Worm (Caenorhabditis elegans): ENCODE results near the gene trip-4.
A peak's percentile ranks its signal among the peaks of the same experiment; 100 is the strongest.

Gene trip-4

DNA sequence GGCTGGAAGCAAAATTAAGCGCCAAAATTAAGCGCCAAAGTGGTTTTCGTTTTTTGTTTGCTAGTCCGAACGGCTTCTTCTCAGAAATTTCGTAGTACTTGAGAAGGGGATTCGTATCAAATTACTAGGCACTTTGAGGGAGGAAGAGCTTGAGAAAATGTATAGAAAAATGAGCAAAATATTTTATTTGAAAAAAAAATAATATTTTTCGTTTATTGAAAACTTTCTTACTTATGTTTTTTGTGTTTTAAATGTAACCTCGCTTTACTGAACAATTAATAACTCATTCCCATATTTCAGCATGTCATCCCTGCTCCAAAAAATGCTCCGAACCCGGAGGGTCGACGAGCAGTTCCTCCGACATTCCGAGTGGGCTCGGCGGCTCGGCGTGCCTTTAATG lies 20.3 kb upstream of the trip-4 start, which contains the start of gene Y53F4B.12:
Y53F4B.12 (plus strand) TSS at position 301 of the 400 bp plus-strand sequence.
- TF ChIP-seq ceh-58 (GFP tag; IDR thresholded peaks at IDR 0.05), result no peak
- no peak for TF ChIP-seq F49E8.2 (tag; optimal IDR thresholded peaks at IDR 0.05; ENCODE audit: insufficient read depth)
- no peak for TF ChIP-seq nhr-179 (tag; optimal IDR thresholded peaks at IDR 0.05)
- TF ChIP-seq ztf-26 (tag; optimal IDR thresholded peaks at IDR 0.05), result no peak
- no peak for TF ChIP-seq egl-44 (GFP tag; IDR thresholded peaks at IDR 0.05)
- no peak for TF ChIP-seq unc-130 (GFP tag; optimal IDR thresholded peaks at IDR 0.05)
- no peak for TF ChIP-seq Y67H2A.10 (GFP tag; conservative IDR thresholded peaks at IDR 0.05)
- TF ChIP-seq nfya-2 (GFP tag; IDR thresholded peaks at IDR 0.05), result no peak
- no peak for TF ChIP-seq repo-1 (tag; optimal IDR thresholded peaks at IDR 0.05)
- TF ChIP-seq somi-1 (GFP tag; optimal IDR thresholded peaks at IDR 0.05), result no peak
- no peak for TF ChIP-seq Y56A3A.18 (GFP tag; IDR thresholded peaks at IDR 0.05)
- no peak for TF ChIP-seq F55B11.4 (tag; optimal IDR thresholded peaks at IDR 0.05; ENCODE audit: borderline replicate concordance, insufficient read depth)
- TF ChIP-seq aptf-3 (GFP tag; IDR thresholded peaks at IDR 0.05), result no peak
- TF ChIP-seq attf-6 (GFP tag; IDR thresholded peaks at IDR 0.05), result no peak
- no peak for TF ChIP-seq let-526 (GFP tag; IDR thresholded peaks at IDR 0.05)
- TF ChIP-seq lsy-27 (tag; optimal IDR thresholded peaks at IDR 0.05; ENCODE audit: borderline replicate concordance, insufficient read depth), result no peak
- TF ChIP-seq ceh-100 (GFP tag; IDR thresholded peaks at IDR 0.05), result no peak

DNA sequence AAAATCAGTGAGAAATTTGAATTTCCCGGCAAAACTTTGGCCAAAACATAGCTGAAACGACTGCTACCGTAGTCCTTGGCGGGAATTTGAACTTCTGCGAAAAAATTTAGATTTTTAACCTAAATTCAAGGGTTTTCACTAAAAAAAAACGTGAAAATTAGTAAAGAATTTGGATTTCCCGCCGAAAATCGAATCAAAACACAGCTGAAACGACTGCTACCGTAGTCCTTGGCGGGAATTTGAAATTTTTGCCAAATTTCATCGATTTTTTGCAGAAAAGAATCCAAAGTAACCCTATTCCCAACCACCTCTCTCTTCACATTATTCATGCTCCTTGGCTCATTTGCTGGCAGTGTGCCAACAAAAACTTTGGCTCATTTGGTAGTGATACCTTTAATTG lies 14.1 kb upstream of the trip-4 start:
- TF ChIP-seq ceh-91 (GFP tag; IDR thresholded peaks at IDR 0.05), result peak; percentile 45; the same call in 1 of the 2 replicates
- peak; percentile 50 for TF ChIP-seq lsl-1 (GFP tag; optimal IDR thresholded peaks at IDR 0.05)
- no peak for TF ChIP-seq B0261.1 (tag; optimal IDR thresholded peaks at IDR 0.05)
- TF ChIP-seq F57A8.1 (GFP tag; optimal IDR thresholded peaks at IDR 0.05), result no peak
- TF ChIP-seq attf-5 (GFP tag; optimal IDR thresholded peaks at IDR 0.05), result no peak
- TF ChIP-seq dpff-1 (tag; optimal IDR thresholded peaks at IDR 0.05), result no peak
- peak; percentile 65 for TF ChIP-seq lin-54 (GFP tag; optimal IDR thresholded peaks at IDR 0.05)
- peak; percentile 65 for TF ChIP-seq F33H1.4 (GFP tag; IDR thresholded peaks at IDR 0.05)
- no peak for TF ChIP-seq Y67H2A.10 (GFP tag; conservative IDR thresholded peaks at IDR 0.05)
- peak; percentile 50 for TF ChIP-seq dpl-1 (GFP tag; optimal IDR thresholded peaks at IDR 0.05)
- peak; percentile 51; the same call in 1 of the 2 replicates for TF ChIP-seq D2030.7 (GFP tag; IDR thresholded peaks at IDR 0.05)
- TF ChIP-seq athp-1 (tag; optimal IDR thresholded peaks at IDR 0.05), result no peak
- TF ChIP-seq efl-1 (GFP tag; optimal IDR thresholded peaks at IDR 0.05), result peak; percentile 73

DNA sequence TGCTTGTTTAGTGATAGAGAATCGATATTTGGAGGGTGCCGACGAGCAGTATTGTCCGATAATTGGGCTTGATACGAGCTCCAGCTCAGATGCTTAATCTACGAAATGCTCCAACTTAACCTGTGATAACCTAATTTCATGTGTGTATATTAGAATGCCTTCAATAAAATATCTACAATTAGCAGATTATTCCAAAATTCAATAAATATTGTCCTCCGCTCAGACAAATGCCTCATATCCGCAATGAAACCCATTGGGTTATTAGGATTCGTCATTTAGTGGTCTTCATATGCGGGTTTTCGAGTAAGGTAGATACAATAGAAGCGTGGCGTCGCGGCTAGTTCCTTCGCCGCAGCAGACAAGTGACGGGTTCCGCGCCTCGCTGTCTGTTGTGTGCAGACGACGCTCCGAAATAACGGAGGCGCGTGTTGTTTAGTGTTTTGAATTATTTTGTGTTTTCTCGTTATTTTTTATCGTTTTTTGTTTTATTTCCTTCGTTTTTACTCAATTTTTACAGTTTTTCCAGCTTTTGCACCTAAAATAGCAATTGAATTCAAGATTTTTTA lies 13.5 kb upstream of the trip-4 start, which contains the start of gene cmtr-1:
cmtr-1 (plus strand) TSS at position 516 of the 566 bp plus-strand sequence.
- TF ChIP-seq lin-54 (GFP tag; optimal IDR thresholded peaks at IDR 0.05), result peak; percentile 96
- TF ChIP-seq F23B12.7 (tag; optimal IDR thresholded peaks at IDR 0.05; ENCODE audit: insufficient read depth), result peak; percentile 69
- peak; percentile 76 for TF ChIP-seq Y95B8A.8 (GFP tag; IDR thresholded peaks at IDR 0.05)
- TF ChIP-seq ama-1 (optimal IDR thresholded peaks at IDR 0.05), result peak; percentile 77
- peak in 1 of 2 experiments; percentile 76 for TF ChIP-seq ama-1 (GFP tag; optimal IDR thresholded peaks at IDR 0.05)
- TF ChIP-seq efl-1 (GFP tag; optimal IDR thresholded peaks at IDR 0.05), result peak; percentile 80
- TF ChIP-seq attf-5 (GFP tag; optimal IDR thresholded peaks at IDR 0.05), result peak; percentile 90
- TF ChIP-seq atf-7 (tag; optimal IDR thresholded peaks at IDR 0.05), result peak; percentile 93
- peak; percentile 79 for TF ChIP-seq lir-1 (GFP tag; conservative IDR thresholded peaks at IDR 0.05)
- TF ChIP-seq pbrm-1 (GFP tag; IDR thresholded peaks at IDR 0.05), result peak; percentile 99
- TF ChIP-seq hlh-26 (GFP tag; conservative IDR thresholded peaks at IDR 0.05), result no peak
- peak; percentile 92 for TF ChIP-seq hmg-20 (GFP tag; IDR thresholded peaks at IDR 0.05)
- no peak for TF ChIP-seq nhr-90 (tag; optimal IDR thresholded peaks at IDR 0.05)
- no peak for TF ChIP-seq ceh-40 (GFP tag; IDR thresholded peaks at IDR 0.05)
- TF ChIP-seq Y56A3A.18 (GFP tag; IDR thresholded peaks at IDR 0.05), result no peak; the same call in 1 of the 2 replicates
- peak; percentile 85 for TF ChIP-seq egl-44 (GFP tag; IDR thresholded peaks at IDR 0.05)
- TF ChIP-seq mes-4 (tag; optimal IDR thresholded peaks at IDR 0.05), result peak; percentile 72
- peak; percentile 90 for TF ChIP-seq K11D2.4 (GFP tag; IDR thresholded peaks at IDR 0.05)
- peak; percentile 92 for TF ChIP-seq ztf-26 (tag; optimal IDR thresholded peaks at IDR 0.05)
- peak; percentile 81 for TF ChIP-seq K12H6.12 (tag; optimal IDR thresholded peaks at IDR 0.05)
- no peak for TF ChIP-seq F55B11.4 (tag; optimal IDR thresholded peaks at IDR 0.05; ENCODE audit: borderline replicate concordance, insufficient read depth)
- peak; percentile 98 for TF ChIP-seq lin-40 (tag; optimal IDR thresholded peaks at IDR 0.05)
- peak; percentile 86; the same call in 1 of the 2 replicates for TF ChIP-seq C06A6.2 (GFP tag; conservative IDR thresholded peaks at IDR 0.05)
- TF ChIP-seq F39B2.1 (GFP tag; IDR thresholded peaks at IDR 0.05), result peak; percentile 89; the same call in 1 of the 2 replicates

All from whole organism, young adult.